Worm (Caenorhabditis elegans): Measurements from ENCODE around the gene clec-35.

DNA sequence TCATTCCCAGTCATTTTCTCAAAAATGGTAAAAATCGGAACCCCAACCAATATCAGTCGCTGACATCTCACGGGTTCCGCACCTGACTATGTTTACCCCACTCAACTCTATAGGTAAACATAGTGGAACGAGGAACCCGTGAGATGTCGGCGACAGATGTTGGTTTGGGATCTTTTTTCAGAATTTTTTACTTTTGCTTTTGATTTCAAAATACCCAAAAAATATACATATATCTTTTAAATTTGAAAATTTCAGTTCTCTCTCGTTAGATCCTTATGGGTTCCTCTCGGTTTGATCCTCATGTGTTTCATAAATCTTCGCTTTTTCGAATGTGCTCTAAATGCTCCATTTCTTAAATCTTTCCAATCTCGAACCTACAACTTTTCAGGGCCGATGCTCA, 19.8 kb upstream of the clec-35 start, which contains the start of gene srw-23:
- TF ChIP-seq unc-55 (GFP tag; optimal IDR thresholded peaks at IDR 0.05) (no peak), fkh-6 (tag; optimal IDR thresholded peaks at IDR 0.05) (no peak), pax-1 (tag; optimal IDR thresholded peaks at IDR 0.05) (no peak), sox-2 (GFP tag; IDR thresholded peaks at IDR 0.05) (no peak), ceh-31 (tag; optimal IDR thresholded peaks at IDR 0.05) (no peak), nhr-11 (tag; optimal IDR thresholded peaks at IDR 0.05) (no peak), nfya-1 (tag; optimal IDR thresholded peaks at IDR 0.05) (no peak), ama-1 (optimal IDR thresholded peaks at IDR 0.05) (no peak), T23F11.4 (GFP tag; optimal IDR thresholded peaks at IDR 0.05) (no peak), dmd-4 (tag; optimal IDR thresholded peaks at IDR 0.05; ENCODE audit: borderline replicate concordance) (no peak), tbx-2 (tag; optimal IDR thresholded peaks at IDR 0.05) (no peak), ceh-24 (tag; optimal IDR thresholded peaks at IDR 0.05) (no peak)
